Worm (Caenorhabditis elegans) whole organism, L1 larva: Measurements from ENCODE around the gene Y57G11C.8.

Source experiments
- C34B4.2 ChIP-seq: sonication (generic microtip); optimal IDR thresholded peaks from 2 replicates; lab custom pipeline; 2017; ENCODE audit warnings: mild to moderate bottlenecking, missing genetic modification characterization, missing compliant biosample characterization
- F16B12.6 ChIP-seq: fragments of 150-350 bp; optimal IDR thresholded peaks from 2 replicates; lab custom pipeline; 2014; ENCODE audit warnings: missing biosample characterization, missing genetic modification characterization
- Y116A8C.19 ChIP-seq: sonication (generic microtip); optimal IDR thresholded peaks from 2 replicates; lab custom pipeline; 2016; ENCODE audit warnings: missing compliant biosample characterization, missing genetic modification characterization, borderline replicate concordance
- alr-1 ChIP-seq: fragments of 200-800 bp; sonication (Bioruptor generic); optimal IDR thresholded peaks from 2 replicates; lab custom pipeline; 2018; ENCODE audit warnings: borderline replicate concordance, mild to moderate bottlenecking, missing genetic modification characterization, missing compliant biosample characterization
- aly-2 ChIP-seq: fragments of 150-350 bp; optimal IDR thresholded peaks from 2 replicates; lab custom pipeline; 2014; ENCODE audit warnings: missing biosample characterization, missing genetic modification characterization
- ama-1 ChIP-seq: fragments of 150-350 bp; optimal IDR thresholded peaks from 2 replicates; lab custom pipeline; 2014
- ceh-8 ChIP-seq: fragments of 200-800 bp; sonication (Bioruptor generic); optimal IDR thresholded peaks from 2 replicates; lab custom pipeline; 2018; ENCODE audit warnings: mild to moderate bottlenecking, missing genetic modification characterization, moderate library complexity, missing compliant biosample characterization
- ceh-88 ChIP-seq: fragments of 200-800 bp; sonication (Bioruptor generic); IDR thresholded peaks from 2 replicates; pipeline ENCODE4 v1.3.6; 2022; ENCODE audit warnings: missing genetic modification characterization, missing compliant biosample characterization
- ces-1 ChIP-seq: fragments of 150-350 bp; optimal IDR thresholded peaks from 2 replicates; lab custom pipeline; 2014; ENCODE audit warnings: missing biosample characterization, missing genetic modification reagents, missing genetic modification characterization
- dpl-1 ChIP-seq, 3 experiments: fragments of 150-350 bp in 2 of 3; sonication (generic microtip) in 1 of 3; optimal IDR thresholded peaks; 2 replicates each; lab custom pipeline; 2014 to 2017; ENCODE audit warnings: missing biosample characterization in 3 of 3, missing genetic modification characterization in 3 of 3, missing genetic modification reagents in 3 of 3
- dsc-1 ChIP-seq: sonication (generic microtip); optimal IDR thresholded peaks from 2 replicates; lab custom pipeline; 2016; ENCODE audit warnings: mild to moderate bottlenecking, missing genetic modification characterization, missing compliant biosample characterization
- efl-1 ChIP-seq, 4 experiments: fragments of 150-350 bp; optimal IDR thresholded peaks in 3 of 4; peaks in 1 of 4; 1 replicate in 1 of 4; 2 replicates in 3 of 4; lab custom pipeline; 2014; ENCODE audit warnings: missing biosample characterization in 2 of 4, missing genetic modification characterization in 2 of 4, missing genetic modification reagents in 2 of 4
- elt-2 ChIP-seq: sonication (generic microtip); optimal IDR thresholded peaks from 2 replicates; lab custom pipeline; 2016; ENCODE audit warnings: missing genetic modification characterization, mild to moderate bottlenecking, inconsistent platforms, missing compliant biosample characterization, missing genetic modification reagents
- elt-3 ChIP-seq, 6 experiments: fragments of 150-350 bp in 1 of 6; sonication (generic microtip); optimal IDR thresholded peaks; 2 replicates each; lab custom pipeline; 2017 to 2018; ENCODE audit warnings: missing biosample characterization in 6 of 6, missing genetic modification characterization in 6 of 6, inconsistent platforms in 1 of 6
- fos-1 ChIP-seq: fragments of 150-350 bp; optimal IDR thresholded peaks from 2 replicates; lab custom pipeline; 2014; ENCODE audit warnings: missing biosample characterization, missing genetic modification characterization
- hpl-2 ChIP-seq: fragments of 150-350 bp; optimal IDR thresholded peaks from 2 replicates; lab custom pipeline; 2014; ENCODE audit warnings: missing biosample characterization, missing genetic modification reagents, missing genetic modification characterization
- irx-1 ChIP-seq: sonication (generic microtip); optimal IDR thresholded peaks from 2 replicates; lab custom pipeline; 2016; ENCODE audit warnings: missing genetic modification characterization, missing compliant biosample characterization
- lin-14 ChIP-seq: fragments of 200-800 bp; sonication (Bioruptor generic); optimal IDR thresholded peaks from 2 replicates; lab custom pipeline; 2018; ENCODE audit warnings: mild to moderate bottlenecking, missing genetic modification characterization, moderate library complexity, missing compliant biosample characterization
- lin-35 ChIP-seq, 2 experiments: fragments of 150-350 bp; optimal IDR thresholded peaks; 2 replicates each; lab custom pipeline; 2014; ENCODE audit warnings: missing biosample characterization in 2 of 2, missing genetic modification characterization in 2 of 2, missing genetic modification reagents in 2 of 2
- lin-39 ChIP-seq: fragments of 150-350 bp; optimal IDR thresholded peaks from 2 replicates; lab custom pipeline; 2014; ENCODE audit warnings: missing biosample characterization, missing genetic modification reagents, missing genetic modification characterization
- lsy-2 ChIP-seq, 2 experiments: fragments of 150-350 bp; optimal IDR thresholded peaks; 2 replicates each; lab custom pipeline; 2014; ENCODE audit warnings: missing biosample characterization in 2 of 2, missing genetic modification characterization in 2 of 2
- mab-9 ChIP-seq: fragments of 200-800 bp; sonication (Bioruptor generic); IDR thresholded peaks from 2 replicates; pipeline ENCODE4 v1.3.6; 2022; ENCODE audit warnings: missing genetic modification reagents, missing genetic modification characterization, missing compliant biosample characterization
- nhr-12 ChIP-seq: sonication (generic microtip); optimal IDR thresholded peaks from 2 replicates; lab custom pipeline; 2017; ENCODE audit warnings: missing biosample characterization, missing genetic modification characterization
- nhr-19 ChIP-seq: fragments of 200-800 bp; sonication (Bioruptor generic); conservative IDR thresholded peaks from 2 replicates; pipeline ENCODE4 v1.3.6; 2022; ENCODE audit warnings: missing genetic modification characterization, missing compliant biosample characterization
- nhr-28 ChIP-seq: fragments of 150-350 bp; optimal IDR thresholded peaks from 2 replicates; lab custom pipeline; 2014; ENCODE audit warnings: missing biosample characterization, missing genetic modification characterization
- nhr-47 ChIP-seq: sonication (generic microtip); optimal IDR thresholded peaks from 2 replicates; lab custom pipeline; 2016; ENCODE audit warnings: mild to moderate bottlenecking, missing genetic modification characterization, moderate library complexity, missing compliant biosample characterization
- nhr-71 ChIP-seq: sonication (generic microtip); optimal IDR thresholded peaks from 2 replicates; lab custom pipeline; 2016; ENCODE audit warnings: mild to moderate bottlenecking, missing genetic modification characterization, moderate library complexity, missing compliant biosample characterization
- nhr-77 ChIP-seq: fragments of 150-350 bp; optimal IDR thresholded peaks from 2 replicates; lab custom pipeline; 2014; ENCODE audit warnings: missing biosample characterization, missing genetic modification characterization
- nhr-84 ChIP-seq: sonication (generic microtip); optimal IDR thresholded peaks from 2 replicates; lab custom pipeline; 2017; ENCODE audit warnings: missing biosample characterization, missing genetic modification characterization
- nhr-85 ChIP-seq: sonication (generic microtip); peaks from one replicate; lab custom pipeline; 2016; ENCODE audit warnings: missing genetic modification characterization, inconsistent platforms, missing compliant biosample characterization
- nhr-90 ChIP-seq: sonication (generic microtip); optimal IDR thresholded peaks from 2 replicates; lab custom pipeline; 2016; ENCODE audit warnings: mild to moderate bottlenecking, missing genetic modification characterization, missing compliant biosample characterization; ENCODE audit not compliant: poor library complexity
- pax-3 ChIP-seq: fragments of 200-800 bp; sonication (Bioruptor generic); optimal IDR thresholded peaks from 2 replicates; lab custom pipeline; 2018; ENCODE audit warnings: mild to moderate bottlenecking, missing genetic modification characterization, moderate library complexity, missing compliant biosample characterization
- snpc-4 ChIP-seq: fragments of 150-350 bp; optimal IDR thresholded peaks from 2 replicates; lab custom pipeline; 2014; ENCODE audit warnings: missing biosample characterization, missing genetic modification characterization
- sox-4 ChIP-seq: sonication (generic microtip); optimal IDR thresholded peaks from 2 replicates; lab custom pipeline; 2016; ENCODE audit warnings: missing genetic modification characterization, missing compliant biosample characterization
- swsn-7 ChIP-seq: sonication (generic microtip); optimal IDR thresholded peaks from 2 replicates; lab custom pipeline; 2016; ENCODE audit warnings: missing genetic modification characterization, missing compliant biosample characterization
- unc-30 ChIP-seq: sonication (generic microtip); optimal IDR thresholded peaks from 2 replicates; lab custom pipeline; 2017; ENCODE audit warnings: missing biosample characterization, missing genetic modification characterization
- unc-62 ChIP-seq: fragments of 150-350 bp; optimal IDR thresholded peaks from 2 replicates; lab custom pipeline; 2014; ENCODE audit warnings: missing biosample characterization, missing genetic modification reagents, missing genetic modification characterization
- unc-86 ChIP-seq: sonication (generic microtip); optimal IDR thresholded peaks from 2 replicates; lab custom pipeline; 2016; ENCODE audit warnings: missing genetic modification characterization, missing compliant biosample characterization
- zag-1 ChIP-seq: fragments of 150-350 bp; optimal IDR thresholded peaks from 2 replicates; lab custom pipeline; 2014; ENCODE audit warnings: missing biosample characterization, missing genetic modification characterization
- ztf-11 ChIP-seq, 2 experiments: sonication (generic microtip); optimal IDR thresholded peaks; 2 replicates each; lab custom pipeline; 2016 to 2017; ENCODE audit warnings: missing genetic modification characterization in 2 of 2, missing biosample characterization in 1 of 2, missing compliant biosample characterization in 1 of 2
- ztf-4 ChIP-seq: fragments of 150-350 bp; optimal IDR thresholded peaks from 2 replicates; lab custom pipeline; 2014; ENCODE audit warnings: missing biosample characterization, missing genetic modification characterization

Gene Y57G11C.8

ce11 chrIV:14800931-14801330 is 19.3 kb downstream of the Y57G11C.8 start:
- no peak for TF ChIP-seq fos-1
- TF ChIP-seq ztf-11 (tag; optimal IDR thresholded peaks at IDR 0.05; lab: Kevin White, UChicago) = no peak
- no peak for TF ChIP-seq dsc-1 (tag; lab: Kevin White, UChicago)
- TF ChIP-seq nhr-90 (tag; lab: Kevin White, UChicago) = no peak
- TF ChIP-seq aly-2 = no peak
- TF ChIP-seq irx-1 (tag; lab: Kevin White, UChicago) = no peak
- TF ChIP-seq nhr-47 (tag; lab: Kevin White, UChicago) = no peak
- no peak for TF ChIP-seq lin-39 (tag; lab: Kevin White, UChicago)
- TF ChIP-seq nhr-12 = no peak
- TF ChIP-seq nhr-28 (tag; lab: Kevin White, UChicago) = no peak
- no peak for TF ChIP-seq nhr-71 (tag; lab: Kevin White, UChicago)
- no peak for TF ChIP-seq hpl-2 (GFP tag; lab: Kevin White, UChicago)
- no peak for TF ChIP-seq nhr-19 (GFP tag; lab: Robert Waterston, UW)
- TF ChIP-seq mab-9 (GFP tag; lab: Robert Waterston, UW) = no peak
- no peak for TF ChIP-seq nhr-84 (tag; lab: Kevin White, UChicago)

ce11 chrIV:14802316-14802715 is 20.7 kb downstream of the Y57G11C.8 start, which contains the start of gene Y57G11C.1142:
TSS of gene Y57G11C.1142 (plus strand) at chrIV:14802616.
- TF ChIP-seq unc-30 (tag; lab: Kevin White, UChicago) (no peak), unc-62 (GFP tag; lab: Kevin White, UChicago) (no peak), lsy-2 (tag; optimal IDR thresholded peaks at IDR 0.05; lab: Kevin White, UChicago) (no peak), lin-35 (GFP tag; optimal IDR thresholded peaks at IDR 0.05; lab: Kevin White, UChicago) (no peak), F16B12.6 (tag; lab: Kevin White, UChicago) (no peak), pax-3 (tag; lab: Kevin White, UChicago) (no peak), ztf-4 (tag; lab: Kevin White, UChicago) (no peak)

- TF ChIP-seq lin-35 (GFP tag; optimal IDR thresholded peaks at IDR 0.05; lab: Kevin White, UChicago) = no peak
- TF ChIP-seq ceh-8 = peak; percentile 5
- 0 out of 2 replicates have a peak, but pooled peaks have one; percentile 7 for TF ChIP-seq mab-9 (GFP tag; lab: Robert Waterston, UW)
- TF ChIP-seq lin-14 = no peak
These were observed 25.3 kb downstream of the Y57G11C.8 start, which contains the start of gene oig-5 for ce11 chrIV:14806903-14807302. TSS of gene oig-5 (plus strand) at chrIV:14807203.

- no peak for TF ChIP-seq ama-1
- TF ChIP-seq snpc-4 (tag; lab: Kevin White, UChicago) = no peak
- no peak for TF ChIP-seq sox-4 (tag; lab: Kevin White, UChicago)
- TF ChIP-seq ces-1 (GFP tag; lab: Kevin White, UChicago) = no peak
- TF ChIP-seq lin-35 (GFP tag; optimal IDR thresholded peaks at IDR 0.05; lab: Kevin White, UChicago) = no peak
- TF ChIP-seq elt-2 = no peak
- TF ChIP-seq ztf-11 (tag; optimal IDR thresholded peaks at IDR 0.05; lab: Kevin White, UChicago) = no peak
- no peak for TF ChIP-seq nhr-77 (tag; lab: Kevin White, UChicago)
- TF ChIP-seq nhr-47 (tag; lab: Kevin White, UChicago) = no peak
- no peak for TF ChIP-seq unc-86 (tag; lab: Kevin White, UChicago)
- no peak for TF ChIP-seq unc-62 (GFP tag; lab: Kevin White, UChicago)
- TF ChIP-seq ceh-88 (GFP tag; lab: Robert Waterston, UW) = no peak
- no peak for TF ChIP-seq C34B4.2
These were observed 34.7 kb downstream of the Y57G11C.8 start, which contains the start of gene Y57G11C.46 for ce11 chrIV:14816288-14816687. TSS of gene Y57G11C.46 (minus strand) at chrIV:14816388.

ce11 chrIV:14822267-14822666 is 40.6 kb downstream of the Y57G11C.8 start:
- TF ChIP-seq lsy-2 (tag; optimal IDR thresholded peaks at IDR 0.05; lab: Kevin White, UChicago) (peak; percentile 18 to 25), ztf-4 (tag; lab: Kevin White, UChicago) (peak; percentile 37), efl-1 (optimal IDR thresholded peaks at IDR 0.05; lab: Kevin White, UChicago) (peak in 1 of 2 experiments; percentile 3), efl-1 (GFP tag; optimal IDR thresholded peaks at IDR 0.05 in 1 of 2; lab: Kevin White, UChicago) (no peak), ama-1 (peak; percentile 38), nhr-90 (tag; lab: Kevin White, UChicago) (peak; percentile 45), alr-1 (tag; lab: Kevin White, UChicago) (no peak), ceh-8 (no peak), nhr-85 (tag; lab: Kevin White, UChicago) (peak; percentile 13), F16B12.6 (tag; lab: Kevin White, UChicago) (no peak), aly-2 (peak; percentile 95), nhr-71 (tag; lab: Kevin White, UChicago) (peak; percentile 38), Y116A8C.19 (tag; lab: Kevin White, UChicago) (no peak), swsn-7 (peak; percentile 10), dpl-1 (GFP tag; optimal IDR thresholded peaks at IDR 0.05; lab: Kevin White, UChicago) (no peak), nhr-12 (no peak), elt-3 (tag; optimal IDR thresholded peaks at IDR 0.05; lab: Kevin White, UChicago) (peak in 1 of 6 experiments; percentile 2), zag-1 (tag; lab: Kevin White, UChicago) (no peak)
